Fruit fly (Drosophila melanogaster) whole organism, embryonic: ENCODE data around the gene CG18596.
A peak's percentile ranks its signal among the peaks of the same experiment; 100 is the strongest.

Experiments used
- Bgb ChIP-seq: fragments of 200-800 bp; sonication (Bioruptor generic); IDR thresholded peaks from 2 replicates; pipeline ENCODE4 v1.3.6; 2022; ENCODE audit warnings: missing biosample characterization, missing genetic modification characterization; ENCODE audit not compliant: partially characterized antibody
- Bteb2 ChIP-seq: fragments of 200-800 bp; sonication (Bioruptor generic); optimal IDR thresholded peaks from 2 replicates; lab custom pipeline; 2016; ENCODE audit warnings: missing biosample characterization, missing genetic modification characterization
- CG1832 ChIP-seq: fragments of 200-800 bp; sonication (Bioruptor generic); optimal IDR thresholded peaks from 2 replicates; lab custom pipeline; 2017; ENCODE audit warnings: missing biosample characterization, mild to moderate bottlenecking, missing genetic modification characterization, inconsistent platforms
- CG30020 ChIP-seq: fragments of 200-800 bp; optimal IDR thresholded peaks from 2 replicates; lab custom pipeline; 2019; ENCODE audit warnings: missing biosample characterization, mild to moderate bottlenecking, missing genetic modification characterization, moderate library complexity
- CG31388 ChIP-seq: fragments of 200-800 bp; sonication (Bioruptor generic); optimal IDR thresholded peaks from 2 replicates; lab custom pipeline; 2016; ENCODE audit warnings: missing biosample characterization, missing genetic modification characterization
- CG42726 ChIP-seq: fragments of 200-800 bp; sonication (Bioruptor generic); IDR thresholded peaks from 2 replicates; pipeline ENCODE4 v1.3.6; 2022; ENCODE audit warnings: missing biosample characterization, missing genetic modification characterization; ENCODE audit not compliant: partially characterized antibody
- CG8765 ChIP-seq: fragments of 200-800 bp; sonication (Bioruptor generic); IDR thresholded peaks from 2 replicates; pipeline ENCODE4 v1.3.6; 2022; ENCODE audit warnings: missing biosample characterization, missing genetic modification characterization
- CG8924 ChIP-seq: fragments of 200-800 bp; optimal IDR thresholded peaks from 3 replicates; lab custom pipeline; 2019; ENCODE audit warnings: missing biosample characterization, mild to moderate bottlenecking, missing genetic modification characterization, moderate library complexity
- Dfd ChIP-seq, 2 experiments: fragments of >200 bp; optimal IDR thresholded peaks; 2 replicates each; lab custom pipeline; 2017; ENCODE audit warnings: missing biosample characterization in 2 of 2, missing genetic modification characterization in 2 of 2
- MBD-R2 ChIP-seq: fragments of 200-800 bp; sonication (Bioruptor generic); IDR thresholded peaks from 2 replicates; pipeline ENCODE4 v1.3.6; 2022; ENCODE audit warnings: missing biosample characterization, missing genetic modification characterization
- lmd ChIP-seq: fragments of 200-800 bp; sonication (Bioruptor generic); IDR thresholded peaks from 2 replicates; pipeline ENCODE4 v1.3.6; 2022; ENCODE audit warnings: missing biosample characterization, missing genetic modification characterization

DNA sequence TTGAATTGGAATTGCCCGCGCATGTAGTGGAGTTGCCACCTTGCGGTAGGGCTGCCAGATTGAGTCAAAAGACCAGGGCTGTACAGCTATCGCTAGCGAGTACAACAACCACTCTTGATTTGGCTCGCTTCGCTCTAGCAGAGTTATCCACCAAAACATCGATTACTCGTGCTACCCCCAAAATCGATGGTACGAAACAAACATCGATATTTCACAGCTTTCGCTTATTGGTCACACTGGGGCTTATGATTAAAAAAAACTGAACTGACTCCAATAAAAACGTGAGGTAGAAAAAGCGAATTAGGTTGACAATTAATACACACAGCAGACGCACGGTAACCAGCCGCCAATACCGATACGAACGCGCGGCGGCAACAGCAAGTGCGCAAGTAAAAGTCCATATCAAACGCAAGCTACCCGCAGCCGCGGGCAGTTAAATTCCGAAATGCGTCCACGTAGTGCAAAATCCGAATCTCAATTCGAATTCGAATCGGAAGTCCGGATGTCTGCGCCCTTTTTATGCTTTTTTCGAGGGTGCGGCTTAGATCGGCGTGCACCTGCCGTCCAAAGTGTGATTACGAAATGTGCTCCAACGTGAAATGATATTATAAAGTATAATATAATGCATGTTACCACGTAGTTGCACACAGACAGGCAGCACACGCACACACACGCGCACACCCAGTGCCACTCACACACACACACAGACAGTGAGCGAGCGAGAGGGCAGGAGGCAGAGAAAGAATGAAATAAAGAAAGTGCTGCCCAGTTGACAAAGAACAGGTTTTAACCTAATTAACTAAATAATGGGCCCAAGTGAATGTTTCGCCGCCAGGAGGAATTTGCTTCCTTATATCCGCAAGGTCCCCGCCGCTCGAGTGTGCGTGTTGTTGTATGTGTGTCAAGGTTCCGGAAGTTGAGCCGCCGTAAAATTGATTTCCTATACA, 19.0 kb upstream of the CG18596 start, which contains the start of gene Sar1:
- TF ChIP-seq CG30020 (tag; lab: Kevin White, UChicago), result peak; percentile 13
- TF ChIP-seq MBD-R2, result peak; percentile 16; the same call in 1 of the 2 replicates
- TF ChIP-seq lmd (GFP tag; lab: Robert Waterston, UW), result no peak
- TF ChIP-seq Bteb2 (GFP tag; lab: Kevin White, UChicago), result peak; percentile 23
- peak; percentile 97 for TF ChIP-seq Bgb
- TF ChIP-seq CG8765 (GFP tag; lab: Robert Waterston, UW), result peak; percentile 33; the same call in 1 of the 2 replicates
- TF ChIP-seq CG1832 (GFP tag; lab: Kevin White, UChicago), result peak; percentile 69
- TF ChIP-seq CG42726, result peak; percentile 96
- no peak for TF ChIP-seq CG31388 (GFP tag; lab: Kevin White, UChicago)
- peak in 1 of 2 experiments; percentile 16 for TF ChIP-seq Dfd (GFP tag; optimal IDR thresholded peaks at IDR 0.05; lab: Kevin White, UChicago)
- peak; percentile 22 for TF ChIP-seq CG8924
